Fruit fly (Drosophila melanogaster): ENCODE results near the gene CG10428.

CG10428 gene

DNA sequence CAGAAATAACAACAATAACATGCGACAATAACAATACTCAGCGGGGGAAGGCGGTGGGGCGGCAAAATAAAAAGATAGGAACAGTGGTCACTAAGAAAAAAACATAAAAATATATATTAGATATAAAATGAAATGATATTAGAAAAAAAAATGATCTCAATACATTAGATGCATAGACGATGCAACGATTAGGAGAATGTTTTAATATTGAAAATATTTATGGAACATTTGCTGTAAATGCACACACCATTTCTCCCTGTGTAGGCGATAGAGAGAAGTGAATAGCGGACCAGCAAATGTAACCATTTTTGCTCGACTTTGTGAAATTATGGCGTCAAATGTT, 17.5 kb downstream of the CG10428 start (continued):
- TF ChIP-seq p53 (GFP tag; optimal IDR thresholded peaks at IDR 0.05) (no peak), Oaz (GFP tag; IDR thresholded peaks at IDR 0.05) (peak; percentile 82), insv (GFP tag; optimal IDR thresholded peaks at IDR 0.05) (no peak), CG9797 (GFP tag; optimal IDR thresholded peaks at IDR 0.05) (no peak), Pdp1 (GFP tag; optimal IDR thresholded peaks at IDR 0.05) (peak; percentile 21 to 61), trh (GFP tag; optimal IDR thresholded peaks at IDR 0.05) (no peak), chn (GFP tag; optimal IDR thresholded peaks at IDR 0.05) (no peak), tap (tag; optimal IDR thresholded peaks at IDR 0.05) (peak; percentile 73), bigmax (GFP tag; optimal IDR thresholded peaks at IDR 0.05) (no peak), Drgx (GFP tag; IDR thresholded peaks at IDR 0.05) (peak; percentile 77), CG8359 (GFP tag; optimal IDR thresholded peaks at IDR 0.05; ENCODE audit: borderline replicate concordance) (peak; percentile 22), CG16779 (GFP tag; IDR thresholded peaks at IDR 0.05) (no peak), cas (GFP tag; IDR thresholded peaks at IDR 0.05) (peak; percentile 86), CG12104 (GFP tag; optimal IDR thresholded peaks at IDR 0.05) (peak; percentile 54), Adf1 (GFP tag; IDR thresholded peaks at IDR 0.05) (peak; percentile 77), Dref (GFP tag; IDR thresholded peaks at IDR 0.05) (peak; percentile 35; the same call in 1 of the 2 replicates), Hr78 (GFP tag; optimal IDR thresholded peaks at IDR 0.05) (no peak), CG13894 (tag; optimal IDR thresholded peaks at IDR 0.05) (peak; percentile 85), rib (GFP tag; IDR thresholded peaks at IDR 0.05) (peak; percentile 97), kni (GFP tag; optimal IDR thresholded peaks at IDR 0.05) (no peak), ab (GFP tag; optimal IDR thresholded peaks at IDR 0.05) (no peak), Dip3 (GFP tag; optimal IDR thresholded peaks at IDR 0.05) (peak; percentile 40), CG4730 (GFP tag; IDR thresholded peaks at IDR 0.05) (peak; percentile 89), zfh2 (GFP tag; optimal IDR thresholded peaks at IDR 0.05) (peak; percentile 55), ara (GFP tag; IDR thresholded peaks at IDR 0.05) (peak; percentile 71), run (tag; optimal IDR thresholded peaks at IDR 0.05) (peak; percentile 47), Taf1 (GFP tag; IDR thresholded peaks at IDR 0.05) (peak; percentile 95), CG3065 (GFP tag; optimal IDR thresholded peaks at IDR 0.05) (peak; percentile 21), CG2889 (GFP tag; IDR thresholded peaks at IDR 0.05) (peak; percentile 92), usp (GFP tag; optimal IDR thresholded peaks at IDR 0.05) (no peak), CG13123 (GFP tag; optimal IDR thresholded peaks at IDR 0.05) (peak; percentile 37), CG6654 (GFP tag; optimal IDR thresholded peaks at IDR 0.05) (peak; percentile 30), Fer2 (tag; optimal IDR thresholded peaks at IDR 0.05) (peak; percentile 77), stc (GFP tag; IDR thresholded peaks at IDR 0.05) (peak; percentile 81), kah (GFP tag; optimal IDR thresholded peaks at IDR 0.05) (peak; percentile 21), CG11398 (GFP tag; optimal IDR thresholded peaks at IDR 0.05) (no peak), stwl (tag; optimal IDR thresholded peaks at IDR 0.05) (peak; percentile 6), trem (tag; optimal IDR thresholded peaks at IDR 0.05) (peak; percentile 50), grau (tag; optimal IDR thresholded peaks at IDR 0.05) (peak; percentile 88), fd102C (GFP tag; optimal IDR thresholded peaks at IDR 0.05) (no peak), pzg (GFP tag; optimal IDR thresholded peaks at IDR 0.05) (no peak), Oli (tag; optimal IDR thresholded peaks at IDR 0.05) (peak; percentile 73), nau (GFP tag; optimal IDR thresholded peaks at IDR 0.05) (no peak), CG6689 (GFP tag; IDR thresholded peaks at IDR 0.05) (peak; percentile 88), CG4404 (GFP tag; IDR thresholded peaks at IDR 0.05) (peak; percentile 80), crp (GFP tag; optimal IDR thresholded peaks at IDR 0.05) (no peak), CG12071 (GFP tag; optimal IDR thresholded peaks at IDR 0.05) (peak; percentile 60), pfk (GFP tag; optimal IDR thresholded peaks at IDR 0.05) (no peak), CG2129 (GFP tag; IDR thresholded peaks at IDR 0.05; ENCODE audit: partially characterized antibody) (no peak), CG15011 (GFP tag; optimal IDR thresholded peaks at IDR 0.05) (peak; percentile 27), CG32772 (GFP tag; IDR thresholded peaks at IDR 0.05) (peak; percentile 87), Tbp (GFP tag; optimal IDR thresholded peaks at IDR 0.05) (no peak)
